Worm (Caenorhabditis elegans) whole organism, L3 larva: Measurements from ENCODE around the gene col-81.

Experiments
- ama-1 ChIP-seq: fragments of 150-350 bp; optimal IDR thresholded peaks from 2 replicates; lab custom pipeline; 2018
- elt-2 ChIP-seq: sonication (generic microtip); optimal IDR thresholded peaks from 2 replicates; lab custom pipeline; 2016; ENCODE audit warnings: missing genetic modification reagents, mild to moderate bottlenecking, missing genetic modification characterization, missing compliant biosample characterization
- hmg-11 ChIP-seq: sonication (generic microtip); optimal IDR thresholded peaks from 2 replicates; lab custom pipeline; 2016; ENCODE audit warnings: missing genetic modification characterization, missing compliant biosample characterization
- lin-15B ChIP-seq: fragments of 150-350 bp; optimal IDR thresholded peaks from 2 replicates; lab custom pipeline; 2014; ENCODE audit warnings: missing biosample characterization, missing genetic modification characterization
- nfya-1 ChIP-seq: sonication (generic microtip); optimal IDR thresholded peaks from 2 replicates; lab custom pipeline; 2017; ENCODE audit warnings: missing genetic modification characterization, mild to moderate bottlenecking, missing compliant biosample characterization, antibody characterized with exemption, moderate library complexity; ENCODE audit not compliant: insufficient read depth
- nhr-12 ChIP-seq: fragments of 150-350 bp; optimal IDR thresholded peaks from 2 replicates; lab custom pipeline; 2014; ENCODE audit warnings: missing biosample characterization, missing genetic modification characterization
- nhr-23 ChIP-seq: fragments of 150-350 bp; optimal IDR thresholded peaks from 2 replicates; lab custom pipeline; 2014; ENCODE audit warnings: missing biosample characterization, missing genetic modification reagents, missing genetic modification characterization
- pha-4 ChIP-seq: fragments of 150-350 bp; optimal IDR thresholded peaks from 2 replicates; lab custom pipeline; 2014; ENCODE audit warnings: missing biosample characterization, missing genetic modification reagents, missing genetic modification characterization
- snpc-4 ChIP-seq: fragments of 150-350 bp; optimal IDR thresholded peaks from 2 replicates; lab custom pipeline; 2014; ENCODE audit warnings: missing biosample characterization, missing genetic modification characterization
- zag-1 ChIP-seq: fragments of 150-350 bp; optimal IDR thresholded peaks from 2 replicates; lab custom pipeline; 2014; ENCODE audit warnings: missing biosample characterization, missing genetic modification characterization

DNA sequence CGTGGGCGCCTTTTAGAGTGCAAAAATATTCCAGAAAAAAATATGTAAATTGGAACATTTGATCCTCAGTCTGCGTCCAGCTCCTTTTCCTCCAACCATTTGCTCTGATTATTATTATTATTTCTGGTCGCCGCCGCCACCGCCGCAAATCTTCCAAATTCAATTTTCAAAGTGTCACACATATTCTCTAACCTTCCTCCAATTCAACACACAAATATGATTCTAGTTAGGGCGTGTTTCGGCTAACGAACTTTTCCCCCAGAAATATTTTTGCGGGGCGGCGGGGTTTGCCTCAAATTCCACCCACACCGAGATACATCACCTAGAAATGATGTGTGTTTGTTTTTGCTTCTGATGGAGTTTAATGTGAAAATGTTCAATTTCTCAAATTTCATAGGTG, 41.9 kb downstream of the col-81 start:
- TF ChIP-seq elt-2 (no peak), lin-15B (tag; lab: Kevin White, UChicago) (no peak), ama-1 (lab: Kevin White, UChicago) (no peak), snpc-4 (tag; lab: Kevin White, UChicago) (no peak), nfya-1 (tag; lab: Kevin White, UChicago) (no peak), hmg-11 (tag; lab: Kevin White, UChicago) (no peak), nhr-23 (tag; lab: Kevin White, UChicago) (no peak), zag-1 (tag; lab: Kevin White, UChicago) (no peak), nhr-12 (tag; lab: Kevin White, UChicago) (no peak), pha-4 (no peak)
